Worm (Caenorhabditis elegans) whole organism, L1 larva: Measurements from ENCODE around the gene mgl-3.

ENCODE experiments used
- C34B4.2 ChIP-seq: sonication (generic microtip); optimal IDR thresholded peaks from 2 replicates; lab custom pipeline; 2017; ENCODE audit warnings: mild to moderate bottlenecking, missing genetic modification characterization, missing compliant biosample characterization
- F16B12.6 ChIP-seq: fragments of 150-350 bp; optimal IDR thresholded peaks from 2 replicates; lab custom pipeline; 2014; ENCODE audit warnings: missing biosample characterization, missing genetic modification characterization
- Y116A8C.19 ChIP-seq: sonication (generic microtip); optimal IDR thresholded peaks from 2 replicates; lab custom pipeline; 2016; ENCODE audit warnings: missing compliant biosample characterization, missing genetic modification characterization, borderline replicate concordance
- aha-1 ChIP-seq: fragments of 150-350 bp; optimal IDR thresholded peaks from 2 replicates; lab custom pipeline; 2014; ENCODE audit warnings: missing biosample characterization, missing genetic modification characterization
- alr-1 ChIP-seq: fragments of 200-800 bp; sonication (Bioruptor generic); optimal IDR thresholded peaks from 2 replicates; lab custom pipeline; 2018; ENCODE audit warnings: borderline replicate concordance, mild to moderate bottlenecking, missing genetic modification characterization, missing compliant biosample characterization
- ceh-8 ChIP-seq: fragments of 200-800 bp; sonication (Bioruptor generic); optimal IDR thresholded peaks from 2 replicates; lab custom pipeline; 2018; ENCODE audit warnings: mild to moderate bottlenecking, missing genetic modification characterization, moderate library complexity, missing compliant biosample characterization
- ces-1 ChIP-seq: fragments of 150-350 bp; optimal IDR thresholded peaks from 2 replicates; lab custom pipeline; 2014; ENCODE audit warnings: missing biosample characterization, missing genetic modification reagents, missing genetic modification characterization
- dpl-1 ChIP-seq, 3 experiments: fragments of 150-350 bp in 2 of 3; sonication (generic microtip) in 1 of 3; optimal IDR thresholded peaks; 2 replicates each; lab custom pipeline; 2014 to 2017; ENCODE audit warnings: missing biosample characterization in 3 of 3, missing genetic modification characterization in 3 of 3, missing genetic modification reagents in 3 of 3
- dsc-1 ChIP-seq: sonication (generic microtip); optimal IDR thresholded peaks from 2 replicates; lab custom pipeline; 2016; ENCODE audit warnings: mild to moderate bottlenecking, missing genetic modification characterization, missing compliant biosample characterization
- egl-27 ChIP-seq, 2 experiments: fragments of 150-350 bp in 1 of 2; sonication (generic microtip); optimal IDR thresholded peaks; 3 replicates each; lab custom pipeline; 2017 to 2018; ENCODE audit warnings: missing biosample characterization in 2 of 2, missing genetic modification characterization in 2 of 2, missing genetic modification reagents in 2 of 2
- elt-3 ChIP-seq, 6 experiments: fragments of 150-350 bp in 1 of 6; sonication (generic microtip); optimal IDR thresholded peaks; 2 replicates each; lab custom pipeline; 2017 to 2018; ENCODE audit warnings: missing biosample characterization in 6 of 6, missing genetic modification characterization in 6 of 6, inconsistent platforms in 1 of 6
- fkh-4 ChIP-seq: sonication (generic microtip); optimal IDR thresholded peaks from 2 replicates; lab custom pipeline; 2016; ENCODE audit warnings: missing compliant biosample characterization, missing genetic modification characterization, borderline replicate concordance
- fkh-8 ChIP-seq: sonication (generic microtip); optimal IDR thresholded peaks from 2 replicates; lab custom pipeline; 2016; ENCODE audit warnings: mild to moderate bottlenecking, missing genetic modification characterization, missing compliant biosample characterization
- hlh-17 ChIP-seq: fragments of 200-800 bp; sonication (Bioruptor generic); optimal IDR thresholded peaks from 2 replicates; lab custom pipeline; 2018; ENCODE audit warnings: missing genetic modification characterization, mild to moderate bottlenecking, missing compliant biosample characterization, moderate library complexity, borderline replicate concordance
- isw-1 ChIP-seq: fragments of 200-800 bp; sonication (Bioruptor generic); IDR thresholded peaks from 2 replicates; pipeline ENCODE4 v1.3.6; 2022; ENCODE audit warnings: missing genetic modification characterization, missing compliant biosample characterization
- jun-1 ChIP-seq: fragments of 150-350 bp; optimal IDR thresholded peaks from 2 replicates; lab custom pipeline; 2014; ENCODE audit warnings: missing biosample characterization, missing genetic modification reagents, missing genetic modification characterization
- lin-35 ChIP-seq, 2 experiments: fragments of 150-350 bp; optimal IDR thresholded peaks; 2 replicates each; lab custom pipeline; 2014; ENCODE audit warnings: missing biosample characterization in 2 of 2, missing genetic modification characterization in 2 of 2, missing genetic modification reagents in 2 of 2
- lsy-2 ChIP-seq, 2 experiments: fragments of 150-350 bp; optimal IDR thresholded peaks; 2 replicates each; lab custom pipeline; 2014; ENCODE audit warnings: missing biosample characterization in 2 of 2, missing genetic modification characterization in 2 of 2
- mab-9 ChIP-seq: fragments of 200-800 bp; sonication (Bioruptor generic); IDR thresholded peaks from 2 replicates; pipeline ENCODE4 v1.3.6; 2022; ENCODE audit warnings: missing genetic modification reagents, missing genetic modification characterization, missing compliant biosample characterization
- mdl-1 ChIP-seq, 2 experiments: fragments of 150-350 bp; optimal IDR thresholded peaks; 2 replicates each; lab custom pipeline; 2014 to 2017; ENCODE audit warnings: missing biosample characterization in 2 of 2, missing genetic modification characterization in 2 of 2, inconsistent platforms in 1 of 2
- mep-1 ChIP-seq: fragments of 150-350 bp; optimal IDR thresholded peaks from 2 replicates; lab custom pipeline; 2014; ENCODE audit warnings: missing biosample characterization, missing genetic modification characterization
- nhr-11 ChIP-seq: fragments of 150-350 bp; optimal IDR thresholded peaks from 2 replicates; lab custom pipeline; 2014; ENCODE audit warnings: missing biosample characterization, missing genetic modification characterization
- nhr-47 ChIP-seq: sonication (generic microtip); optimal IDR thresholded peaks from 2 replicates; lab custom pipeline; 2016; ENCODE audit warnings: mild to moderate bottlenecking, missing genetic modification characterization, moderate library complexity, missing compliant biosample characterization
- nhr-76 ChIP-seq: sonication (generic microtip); optimal IDR thresholded peaks from 2 replicates; lab custom pipeline; 2017; ENCODE audit warnings: missing biosample characterization, missing genetic modification characterization
- pag-3 ChIP-seq: sonication (generic microtip); optimal IDR thresholded peaks from 2 replicates; lab custom pipeline; 2017; ENCODE audit warnings: missing genetic modification characterization, mild to moderate bottlenecking, missing compliant biosample characterization, antibody characterized with exemption, borderline replicate concordance; ENCODE audit not compliant: insufficient read depth
- pqm-1 ChIP-seq: sonication (generic microtip); optimal IDR thresholded peaks from 3 replicates; lab custom pipeline; 2017; ENCODE audit warnings: missing biosample characterization, missing genetic modification characterization
- rnt-1 ChIP-seq: sonication (generic microtip); optimal IDR thresholded peaks from 2 replicates; lab custom pipeline; 2016; ENCODE audit warnings: mild to moderate bottlenecking, missing genetic modification characterization, moderate library complexity, missing compliant biosample characterization
- snpc-4 ChIP-seq: fragments of 150-350 bp; optimal IDR thresholded peaks from 2 replicates; lab custom pipeline; 2014; ENCODE audit warnings: missing biosample characterization, missing genetic modification characterization
- snu-23 ChIP-seq: sonication (generic microtip); optimal IDR thresholded peaks from 2 replicates; lab custom pipeline; 2016; ENCODE audit warnings: missing genetic modification characterization, missing compliant biosample characterization
- sox-4 ChIP-seq: sonication (generic microtip); optimal IDR thresholded peaks from 2 replicates; lab custom pipeline; 2016; ENCODE audit warnings: missing genetic modification characterization, missing compliant biosample characterization
- sptf-1 ChIP-seq: fragments of 150-350 bp; optimal IDR thresholded peaks from 2 replicates; lab custom pipeline; 2014; ENCODE audit warnings: missing biosample characterization, missing genetic modification characterization
- sup-37 ChIP-seq: fragments of 200-800 bp; sonication (Bioruptor generic); optimal IDR thresholded peaks from 2 replicates; lab custom pipeline; 2018; ENCODE audit warnings: mild to moderate bottlenecking, missing genetic modification characterization, missing compliant biosample characterization
- tlp-1 ChIP-seq: fragments of 150-350 bp; optimal IDR thresholded peaks from 2 replicates; lab custom pipeline; 2014; ENCODE audit warnings: missing biosample characterization, missing genetic modification characterization
- unc-98 ChIP-seq: fragments of 200-800 bp; sonication (Bioruptor generic); IDR thresholded peaks from 2 replicates; pipeline ENCODE4 v1.3.6; 2022; ENCODE audit warnings: missing genetic modification characterization, missing compliant biosample characterization
- vab-15 ChIP-seq: sonication (generic microtip); optimal IDR thresholded peaks from 2 replicates; lab custom pipeline; 2017; ENCODE audit warnings: missing genotype, mild to moderate bottlenecking, missing genetic modification characterization, missing compliant biosample characterization
- ztf-4 ChIP-seq: fragments of 150-350 bp; optimal IDR thresholded peaks from 2 replicates; lab custom pipeline; 2014; ENCODE audit warnings: missing biosample characterization, missing genetic modification characterization

mgl-3 gene

ce11 chrIV:5400609-5401008, 38.2 kb upstream of the mgl-3 start, which contains the start of gene ZK616.1:
Gene ZK616.1 (plus strand): TSS chrIV:5400909.
- TF ChIP-seq fkh-8 (tag; lab: Kevin White, UChicago) (no peak), dsc-1 (tag; lab: Kevin White, UChicago) (no peak), pqm-1 (tag; lab: Kevin White, UChicago) (no peak), C34B4.2 (tag; lab: Kevin White, UChicago) (no peak), alr-1 (tag; lab: Kevin White, UChicago) (no peak), ztf-4 (tag; lab: Kevin White, UChicago) (no peak)

DNA sequence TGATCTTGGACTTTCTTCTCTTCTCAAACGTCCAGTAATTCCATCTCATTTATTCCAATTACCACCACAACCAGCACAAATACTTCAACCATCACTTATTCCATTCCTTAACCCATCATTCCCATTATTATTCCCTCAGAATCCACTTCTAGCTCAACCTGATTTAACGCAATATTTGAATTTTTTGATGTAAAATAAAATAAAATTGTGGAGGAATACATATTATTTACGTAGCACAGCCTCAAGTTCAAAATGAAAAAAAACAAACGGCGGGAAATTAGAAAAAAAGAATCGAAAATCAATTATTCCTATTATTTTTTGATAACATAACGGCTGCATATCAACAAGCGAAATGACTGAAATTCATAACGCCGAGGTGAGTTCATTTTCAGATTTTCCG, 33.5 kb upstream of the mgl-3 start, which contains the start of gene ZK616.61:
ZK616.61 (plus strand) TSS at position 301 of the 400 bp plus-strand sequence.
- TF ChIP-seq nhr-11 (no peak), mep-1 (no peak), jun-1 (tag; lab: Kevin White, UChicago) (no peak), egl-27 (tag; optimal IDR thresholded peaks at IDR 0.05; lab: Kevin White, UChicago) (no peak), lin-35 (GFP tag; optimal IDR thresholded peaks at IDR 0.05; lab: Kevin White, UChicago) (no peak), Y116A8C.19 (tag; lab: Kevin White, UChicago) (no peak), aha-1 (tag; lab: Kevin White, UChicago) (no peak), rnt-1 (tag; lab: Kevin White, UChicago) (no peak), nhr-47 (no peak), fkh-4 (no peak), alr-1 (tag; lab: Kevin White, UChicago) (no peak), sptf-1 (tag; lab: Kevin White, UChicago) (no peak), sup-37 (GFP tag; lab: Kevin White, UChicago) (no peak), unc-98 (GFP tag; lab: Robert Waterston, UW) (no peak)

DNA sequence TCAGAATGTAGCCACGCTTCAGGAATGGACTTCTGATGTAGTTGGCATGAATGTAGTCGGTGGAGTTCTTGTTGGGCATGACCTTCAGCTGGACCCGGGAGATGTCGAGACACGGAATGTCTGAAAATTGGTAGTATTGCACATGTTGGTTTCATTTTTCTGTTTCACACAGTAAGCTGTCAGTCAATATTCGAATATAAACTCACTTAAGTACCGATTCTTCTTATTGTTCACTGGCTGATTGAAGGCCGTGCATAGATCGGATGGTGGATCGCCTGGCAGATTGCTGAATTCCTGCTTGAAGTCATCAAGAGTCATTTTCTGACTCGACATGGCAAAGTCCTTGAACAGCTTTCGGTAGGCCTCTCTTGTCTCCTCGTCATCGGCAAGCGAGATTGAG, 29.7 kb upstream of the mgl-3 start:
- TF ChIP-seq snpc-4 (tag; lab: Kevin White, UChicago) = no peak
- no peak for TF ChIP-seq tlp-1 (tag; lab: Kevin White, UChicago)
- TF ChIP-seq vab-15 (tag; lab: Kevin White, UChicago) = no peak
- TF ChIP-seq nhr-76 = no peak
- no peak for TF ChIP-seq mdl-1 (tag; optimal IDR thresholded peaks at IDR 0.05; lab: Kevin White, UChicago)
- no peak for TF ChIP-seq elt-3 (tag; optimal IDR thresholded peaks at IDR 0.05; lab: Kevin White, UChicago)
- TF ChIP-seq snu-23 (GFP tag; lab: Kevin White, UChicago) = no peak
- TF ChIP-seq mab-9 (GFP tag; lab: Robert Waterston, UW) = no peak
- no peak for TF ChIP-seq lsy-2 (tag; optimal IDR thresholded peaks at IDR 0.05; lab: Kevin White, UChicago)
- TF ChIP-seq isw-1 (GFP tag; lab: Robert Waterston, UW) = no peak
- TF ChIP-seq nhr-47 = no peak
- TF ChIP-seq sox-4 = no peak
- no peak for TF ChIP-seq nhr-11
- TF ChIP-seq ces-1 (GFP tag; lab: Kevin White, UChicago) = no peak

ce11 chrIV:5411120-5411519, 27.7 kb upstream of the mgl-3 start, which contains the start of gene ZK616.65:
Gene ZK616.65 (minus strand): TSS chrIV:5411220.
- no peak for TF ChIP-seq pag-3 (tag; lab: Kevin White, UChicago)
- TF ChIP-seq aha-1 (tag; lab: Kevin White, UChicago) = no peak
- no peak for TF ChIP-seq hlh-17 (GFP tag; lab: Kevin White, UChicago)
- no peak for TF ChIP-seq F16B12.6
- TF ChIP-seq dpl-1 (GFP tag; optimal IDR thresholded peaks at IDR 0.05; lab: Kevin White, UChicago) = no peak
- no peak for TF ChIP-seq ceh-8
- TF ChIP-seq Y116A8C.19 (tag; lab: Kevin White, UChicago) = no peak
